Worm (Caenorhabditis elegans) whole organism, young adult: Measurements from ENCODE around the gene C09E7.8.

Experiments used
- B0019.2 ChIP-seq: fragments of 200-800 bp; sonication (Bioruptor generic); conservative IDR thresholded peaks from 2 replicates; pipeline ENCODE4 v1.3.6; 2022; ENCODE audit warnings: missing genetic modification reagents, missing genetic modification characterization, missing compliant biosample characterization
- D2030.7 ChIP-seq: fragments of 200-800 bp; sonication (Bioruptor generic); IDR thresholded peaks from 2 replicates; pipeline ENCODE4 v1.3.6; 2022; ENCODE audit warnings: missing genetic modification reagents, missing genetic modification characterization, missing compliant biosample characterization
- F33H1.4 ChIP-seq: fragments of 200-800 bp; sonication (Bioruptor generic); IDR thresholded peaks from 2 replicates; pipeline ENCODE4 v1.3.6; 2022; ENCODE audit warnings: missing genetic modification reagents, missing genetic modification characterization, missing compliant biosample characterization
- F39B2.1 ChIP-seq: fragments of 200-800 bp; sonication (Bioruptor generic); IDR thresholded peaks from 2 replicates; pipeline ENCODE4 v1.3.6; 2022; ENCODE audit warnings: missing genetic modification reagents, missing genetic modification characterization, missing compliant biosample characterization
- F49E8.2 ChIP-seq: sonication (generic microtip); optimal IDR thresholded peaks from 3 replicates; lab custom pipeline; 2017; ENCODE audit warnings: missing genetic modification characterization, mild to moderate bottlenecking, missing compliant biosample characterization, antibody characterized with exemption, moderate library complexity; ENCODE audit not compliant: insufficient read depth
- Y53G8AR.9 ChIP-seq: fragments of 200-800 bp; sonication (Bioruptor generic); conservative IDR thresholded peaks from 2 replicates; pipeline ENCODE4 v1.3.6; 2022; ENCODE audit warnings: missing genetic modification reagents, missing genetic modification characterization, missing compliant biosample characterization
- Y67H2A.10 ChIP-seq: fragments of 200-800 bp; sonication (Bioruptor generic); conservative IDR thresholded peaks from 2 replicates; pipeline ENCODE4 v1.3.6; 2022; ENCODE audit warnings: missing genetic modification reagents, missing genetic modification characterization, missing compliant biosample characterization
- Y79H2A.3 ChIP-seq: fragments of 200-800 bp; sonication (Bioruptor generic); conservative IDR thresholded peaks from 2 replicates; pipeline ENCODE4 v1.3.6; 2022; ENCODE audit warnings: missing genetic modification reagents, missing genetic modification characterization, missing compliant biosample characterization
- Y95B8A.8 ChIP-seq: fragments of 200-800 bp; sonication (Bioruptor generic); IDR thresholded peaks from 2 replicates; pipeline ENCODE4 v1.3.6; 2022; ENCODE audit warnings: missing genetic modification reagents, missing genetic modification characterization, missing compliant biosample characterization
- akir-1 ChIP-seq: fragments of 200-800 bp; sonication (Bioruptor generic); optimal IDR thresholded peaks from 2 replicates; lab custom pipeline; 2018; ENCODE audit warnings: mild to moderate bottlenecking, missing genetic modification characterization, moderate library complexity, missing compliant biosample characterization
- attf-3 ChIP-seq: fragments of 200-800 bp; sonication (Bioruptor generic); conservative IDR thresholded peaks from 2 replicates; pipeline ENCODE4 v1.3.6; 2022; ENCODE audit warnings: missing genetic modification reagents, missing genetic modification characterization, missing compliant biosample characterization
- attf-5 ChIP-seq: fragments of 200-800 bp; sonication (Bioruptor generic); optimal IDR thresholded peaks from 2 replicates; lab custom pipeline; 2018; ENCODE audit warnings: mild to moderate bottlenecking, missing genetic modification characterization, missing compliant biosample characterization
- cebp-1 ChIP-seq, 2 experiments: fragments of 200-800 bp in 1 of 2; sonication (Bioruptor generic) in 1 of 2; sonication (generic microtip) in 1 of 2; IDR thresholded peaks in 1 of 2; optimal IDR thresholded peaks in 1 of 2; 2 replicates each; pipeline versions ENCODE4 v1.3.6 to Lab custom; 2017 to 2022; ENCODE audit warnings: missing compliant biosample characterization in 2 of 2, missing genetic modification characterization in 2 of 2, mild to moderate bottlenecking in 1 of 2, missing genetic modification reagents in 1 of 2, moderate library complexity in 1 of 2
- dox-1 ChIP-seq: fragments of 200-800 bp; sonication (Bioruptor generic); IDR thresholded peaks from 2 replicates; pipeline ENCODE4 v1.3.6; 2022; ENCODE audit warnings: missing genetic modification reagents, missing genetic modification characterization, missing compliant biosample characterization
- efl-1 ChIP-seq: fragments of 150-350 bp; optimal IDR thresholded peaks from 2 replicates; lab custom pipeline; 2014; ENCODE audit warnings: missing biosample characterization, missing genetic modification reagents, missing genetic modification characterization
- egl-18 ChIP-seq: fragments of 200-800 bp; sonication (Bioruptor generic); IDR thresholded peaks from 2 replicates; pipeline ENCODE4 v1.3.6; 2022; ENCODE audit warnings: missing genetic modification reagents, missing genetic modification characterization, missing compliant biosample characterization
- egrh-3 ChIP-seq: fragments of 200-800 bp; sonication (Bioruptor generic); IDR thresholded peaks from 2 replicates; pipeline ENCODE4 v1.3.6; 2022; ENCODE audit warnings: missing genetic modification reagents, missing genetic modification characterization, missing compliant biosample characterization
- him-1 ChIP-seq: sonication (generic microtip); optimal IDR thresholded peaks from 2 replicates; lab custom pipeline; 2016; ENCODE audit warnings: missing genotype, missing genetic modification reagents, missing genetic modification characterization, missing compliant biosample characterization
- hlh-12 ChIP-seq: sonication (generic microtip); optimal IDR thresholded peaks from 2 replicates; lab custom pipeline; 2016; ENCODE audit warnings: missing genetic modification characterization, missing compliant biosample characterization
- hmg-20 ChIP-seq: fragments of 200-800 bp; sonication (Bioruptor generic); IDR thresholded peaks from 2 replicates; pipeline ENCODE4 v1.3.6; 2022; ENCODE audit warnings: missing genetic modification reagents, missing genetic modification characterization, missing compliant biosample characterization
- hrde-1 ChIP-seq: sonication (generic microtip); optimal IDR thresholded peaks from 2 replicates; lab custom pipeline; 2016; ENCODE audit warnings: missing genetic modification characterization, mild to moderate bottlenecking, missing compliant biosample characterization, moderate library complexity, missing genotype, missing genetic modification reagents, borderline replicate concordance
- hsf-1 ChIP-seq: fragments of 200-800 bp; sonication (Bioruptor generic); IDR thresholded peaks from 2 replicates; pipeline ENCODE4 v1.3.6; 2022; ENCODE audit warnings: missing genetic modification reagents, missing genetic modification characterization, missing compliant biosample characterization
- let-526 ChIP-seq: fragments of 200-800 bp; sonication (Bioruptor generic); IDR thresholded peaks from 2 replicates; pipeline ENCODE4 v1.3.6; 2022; ENCODE audit warnings: missing genetic modification reagents, missing genetic modification characterization, missing compliant biosample characterization
- lin-26 ChIP-seq: fragments of 200-800 bp; sonication (Bioruptor generic); IDR thresholded peaks from 2 replicates; pipeline ENCODE4 v1.3.6; 2022; ENCODE audit warnings: missing genetic modification reagents, missing genetic modification characterization, missing compliant biosample characterization
- lin-54 ChIP-seq: fragments of 200-800 bp; sonication (Bioruptor generic); optimal IDR thresholded peaks from 2 replicates; lab custom pipeline; 2018; ENCODE audit warnings: mild to moderate bottlenecking, missing genetic modification characterization, missing compliant biosample characterization
- lir-1 ChIP-seq: fragments of 200-800 bp; sonication (Bioruptor generic); conservative IDR thresholded peaks from 2 replicates; pipeline ENCODE4 v1.3.6; 2022; ENCODE audit warnings: missing genetic modification reagents, missing genetic modification characterization, missing compliant biosample characterization
- lsl-1 ChIP-seq: fragments of 200-800 bp; sonication (Bioruptor generic); optimal IDR thresholded peaks from 2 replicates; lab custom pipeline; 2018; ENCODE audit warnings: mild to moderate bottlenecking, missing genetic modification characterization, moderate library complexity, missing compliant biosample characterization
- madf-6 ChIP-seq: fragments of 200-800 bp; sonication (Bioruptor generic); IDR thresholded peaks from 2 replicates; pipeline ENCODE4 v1.3.6; 2022; ENCODE audit warnings: missing genetic modification reagents, missing genetic modification characterization, missing compliant biosample characterization
- madf-8 ChIP-seq: fragments of 200-800 bp; sonication (Bioruptor generic); conservative IDR thresholded peaks from 2 replicates; pipeline ENCODE4 v1.3.6; 2022; ENCODE audit warnings: missing genetic modification reagents, missing genetic modification characterization, missing compliant biosample characterization
- mel-28 ChIP-seq: sonication (generic microtip); optimal IDR thresholded peaks from 2 replicates; lab custom pipeline; 2016; ENCODE audit warnings: borderline replicate concordance, mild to moderate bottlenecking, missing genetic modification characterization, missing compliant biosample characterization
- mxl-1 ChIP-seq: sonication (generic microtip); optimal IDR thresholded peaks from 2 replicates; lab custom pipeline; 2016; ENCODE audit warnings: missing genetic modification characterization, missing compliant biosample characterization
- nfya-1 ChIP-seq: sonication (generic microtip); optimal IDR thresholded peaks from 2 replicates; lab custom pipeline; 2017; ENCODE audit warnings: antibody characterized with exemption, missing compliant biosample characterization, missing genetic modification characterization, borderline replicate concordance; ENCODE audit not compliant: insufficient read depth
- nfya-2 ChIP-seq: fragments of 200-800 bp; sonication (Bioruptor generic); IDR thresholded peaks from 2 replicates; pipeline ENCODE4 v1.3.6; 2022; ENCODE audit warnings: missing genetic modification reagents, missing genetic modification characterization, missing compliant biosample characterization
- nfyb-1 ChIP-seq: fragments of 200-800 bp; sonication (Bioruptor generic); IDR thresholded peaks from 2 replicates; pipeline ENCODE4 v1.3.6; 2022; ENCODE audit warnings: missing genetic modification reagents, missing genetic modification characterization, missing compliant biosample characterization
- nhr-27 ChIP-seq: fragments of 200-800 bp; sonication (Bioruptor generic); optimal IDR thresholded peaks from 2 replicates; lab custom pipeline; 2018; ENCODE audit warnings: mild to moderate bottlenecking, missing genetic modification characterization, moderate library complexity, missing compliant biosample characterization
- nhr-90 ChIP-seq: sonication (generic microtip); optimal IDR thresholded peaks from 2 replicates; lab custom pipeline; 2016; ENCODE audit warnings: missing genotype, mild to moderate bottlenecking, missing genetic modification characterization, missing compliant biosample characterization
- sea-2 ChIP-seq: fragments of 200-800 bp; sonication (Bioruptor generic); IDR thresholded peaks from 2 replicates; pipeline ENCODE4 v1.3.6; 2022; ENCODE audit warnings: missing genetic modification characterization, missing compliant biosample characterization
- ztf-28 ChIP-seq: fragments of 200-800 bp; sonication (Bioruptor generic); IDR thresholded peaks from 2 replicates; pipeline ENCODE4 v1.3.6; 2022; ENCODE audit warnings: missing genetic modification reagents, missing genetic modification characterization, missing compliant biosample characterization

Gene C09E7.8

DNA sequence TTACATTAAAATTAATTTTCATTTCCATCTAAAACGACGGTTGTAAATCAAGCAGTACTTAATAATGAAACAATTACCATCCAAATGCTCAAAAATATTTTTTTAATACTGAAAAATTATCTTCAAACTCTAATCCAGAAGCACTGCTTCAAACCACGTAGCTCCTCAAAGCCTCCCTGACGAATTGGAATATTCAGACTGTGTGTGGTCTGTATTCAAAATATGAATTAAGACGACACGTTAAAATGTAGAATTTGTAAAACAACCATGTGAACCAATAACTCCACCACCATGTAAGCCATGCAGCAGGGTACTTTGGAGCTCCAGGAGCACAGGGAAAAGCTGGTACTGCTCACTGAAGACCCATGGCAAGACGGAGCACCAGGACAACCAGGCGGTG lies 21.0 kb upstream of the C09E7.8 start, which contains the start of gene F27B3.8:
F27B3.8 (plus strand) TSS at position 301 of the 400 bp plus-strand sequence.
- no peak for TF ChIP-seq Y53G8AR.9 (GFP tag; lab: Robert Waterston, UW)
- TF ChIP-seq lin-26 (GFP tag; lab: Robert Waterston, UW) = no peak
- TF ChIP-seq mxl-1 (tag; lab: Kevin White, UChicago) = no peak
- no peak for TF ChIP-seq Y79H2A.3 (GFP tag; lab: Robert Waterston, UW)
- no peak for TF ChIP-seq nfyb-1 (GFP tag; lab: Robert Waterston, UW)
- no peak for TF ChIP-seq attf-3 (GFP tag; lab: Robert Waterston, UW)
- TF ChIP-seq F49E8.2 (tag; lab: Kevin White, UChicago) = no peak
- TF ChIP-seq hlh-12 = no peak
- TF ChIP-seq hrde-1 (tag; lab: Kevin White, UChicago) = no peak
- TF ChIP-seq nfya-1 (tag; lab: Kevin White, UChicago) = no peak
- TF ChIP-seq him-1 (tag; lab: Kevin White, UChicago) = no peak
- no peak for TF ChIP-seq F33H1.4
- TF ChIP-seq hsf-1 = no peak
- TF ChIP-seq nhr-90 (tag; lab: Kevin White, UChicago) = no peak
- no peak for TF ChIP-seq attf-5 (GFP tag; lab: Kevin White, UChicago)
- TF ChIP-seq B0019.2 (GFP tag; lab: Robert Waterston, UW) = no peak
- no peak for TF ChIP-seq nfya-2 (GFP tag; lab: Robert Waterston, UW)
- TF ChIP-seq nhr-27 (tag; lab: Kevin White, UChicago) = no peak
- TF ChIP-seq, all 124 proteins: peak for 0

DNA sequence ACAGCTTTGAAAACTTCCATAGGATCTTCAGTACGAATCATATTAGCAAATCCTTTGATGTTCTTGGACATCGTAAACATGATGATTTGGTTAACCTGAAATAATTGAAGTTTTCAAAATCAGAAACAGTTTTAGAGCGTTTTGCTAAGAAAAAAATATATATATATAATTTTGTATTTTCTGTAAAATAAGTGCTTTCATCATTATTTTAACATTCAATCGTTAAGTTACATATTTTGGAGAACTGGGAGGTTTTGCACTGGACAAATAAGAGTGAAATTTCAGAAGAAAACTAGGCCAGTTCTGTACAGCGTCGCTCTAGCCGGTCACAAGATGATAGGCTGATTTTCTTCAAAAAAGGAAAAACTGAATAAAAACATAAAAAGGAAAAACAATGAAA lies 20.1 kb upstream of the C09E7.8 start, which contains the start of gene F27B3.6:
F27B3.6 (minus strand) TSS at position 101 of the 400 bp plus-strand sequence.
- TF ChIP-seq Y53G8AR.9 (GFP tag; lab: Robert Waterston, UW) (no peak), let-526 (no peak), mel-28 (tag; lab: Kevin White, UChicago) (no peak), nfya-1 (tag; lab: Kevin White, UChicago) (no peak), ztf-28 (GFP tag; lab: Robert Waterston, UW) (no peak), F39B2.1 (no peak)
- TF ChIP-seq, all 124 proteins: peak for 0

DNA sequence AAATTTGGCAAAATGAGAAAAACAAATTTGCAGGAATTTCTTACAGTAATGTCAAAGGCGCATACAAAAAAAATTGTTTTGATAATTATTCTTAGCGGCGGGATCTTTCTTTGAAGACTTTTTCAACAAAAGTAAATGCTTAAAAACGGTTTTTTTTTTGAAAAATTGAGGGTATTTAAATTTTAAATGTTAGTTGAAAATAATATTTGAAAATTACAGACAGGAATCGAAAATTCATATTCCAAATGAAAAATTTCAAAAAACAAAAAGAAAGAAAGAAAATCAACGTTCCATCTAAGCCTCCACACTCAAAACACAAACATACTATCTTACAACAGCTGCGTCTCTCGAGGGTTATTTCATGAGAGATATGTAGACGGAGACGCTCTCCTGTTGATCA lies 18.8 kb upstream of the C09E7.8 start:
- TF ChIP-seq F33H1.4 = no peak
- TF ChIP-seq akir-1 = no peak

DNA sequence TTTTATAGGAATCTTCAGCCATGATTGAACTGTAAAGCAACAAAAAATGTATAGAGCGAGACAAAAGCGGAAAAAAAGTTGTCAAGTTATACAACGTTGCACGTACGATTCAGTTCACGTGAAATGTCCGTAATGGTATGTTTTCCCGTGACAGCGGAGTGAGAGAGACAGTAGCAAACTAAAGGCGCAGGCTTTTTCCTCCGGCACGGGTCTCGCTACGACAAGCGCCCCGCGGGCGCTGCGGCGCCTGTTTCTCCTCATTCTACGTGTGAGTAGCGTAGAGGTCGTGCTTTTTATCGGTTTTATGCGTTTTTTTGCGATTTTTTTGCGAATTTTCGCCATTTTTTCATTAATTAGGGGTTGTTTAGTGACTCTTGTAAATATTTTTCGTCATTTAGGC lies 5.3 kb upstream of the C09E7.8 start:
- TF ChIP-seq F33H1.4 (peak; percentile 77), madf-6 (peak; percentile 55; the same call in 1 of the 2 replicates), lsl-1 (GFP tag; lab: Kevin White, UChicago) (peak; percentile 73), D2030.7 (GFP tag; lab: Robert Waterston, UW) (peak; percentile 54), efl-1 (GFP tag; lab: Kevin White, UChicago) (peak; percentile 48), dox-1 (GFP tag; lab: Robert Waterston, UW) (peak; percentile 36; the same call in 1 of the 2 replicates), madf-8 (GFP tag; lab: Robert Waterston, UW) (peak; percentile 35)

ce11 chrIII:6551187-6552058 lies 7.0 kb downstream of the C09E7.8 start, which contains the start of gene C09E7.7:
Gene C09E7.7, minus strand, starts transcription at chrIII:6551243.
- TF ChIP-seq egl-18 (GFP tag; lab: Robert Waterston, UW) (peak; percentile 48; the same call in 1 of the 2 replicates), lir-1 (GFP tag; lab: Robert Waterston, UW) (peak; percentile 15; the same call in 1 of the 2 replicates), sea-2 (GFP tag; lab: Robert Waterston, UW) (peak; percentile 71; the same call in 1 of the 2 replicates), cebp-1 (GFP tag; IDR thresholded peaks at IDR 0.05; lab: Robert Waterston, UW) (peak; percentile 60), cebp-1 (tag; optimal IDR thresholded peaks at IDR 0.05; lab: Kevin White, UChicago) (peak; percentile 61), egrh-3 (peak; percentile 80), Y67H2A.10 (GFP tag; lab: Robert Waterston, UW) (peak; percentile 65), madf-8 (GFP tag; lab: Robert Waterston, UW) (peak; percentile 79), hmg-20 (peak; percentile 42; the same call in 1 of the 2 replicates), Y95B8A.8 (GFP tag; lab: Robert Waterston, UW) (peak; percentile 40; the same call in 1 of the 2 replicates), akir-1 (peak; percentile 51), lin-54 (peak; percentile 82)
